Worm (Caenorhabditis elegans) whole organism, young adult: ENCODE results near the gene C37H5.5.

Experiments
- F52B5.7 ChIP-seq: sonication (generic microtip); optimal IDR thresholded peaks from 2 replicates; lab custom pipeline; 2016; ENCODE audit warnings: mild to moderate bottlenecking, missing genetic modification characterization, missing compliant biosample characterization
- Y53G8AR.9 ChIP-seq: fragments of 200-800 bp; sonication (Bioruptor generic); conservative IDR thresholded peaks from 2 replicates; pipeline ENCODE4 v1.3.6; 2022; ENCODE audit warnings: missing genetic modification reagents, missing genetic modification characterization, missing compliant biosample characterization
- ccch-3 ChIP-seq: fragments of 200-800 bp; sonication (Bioruptor generic); optimal IDR thresholded peaks from 2 replicates; lab custom pipeline; 2018; ENCODE audit warnings: mild to moderate bottlenecking, missing genetic modification characterization, missing compliant biosample characterization
- dpff-1 ChIP-seq: sonication (generic microtip); optimal IDR thresholded peaks from 2 replicates; lab custom pipeline; 2017; ENCODE audit warnings: mild to moderate bottlenecking, missing genetic modification characterization, missing compliant biosample characterization
- dpl-1 ChIP-seq: fragments of 150-350 bp; optimal IDR thresholded peaks from 2 replicates; lab custom pipeline; 2014; ENCODE audit warnings: missing biosample characterization, missing genetic modification reagents, missing genetic modification characterization
- him-1 ChIP-seq: sonication (generic microtip); optimal IDR thresholded peaks from 2 replicates; lab custom pipeline; 2016; ENCODE audit warnings: missing genotype, missing genetic modification reagents, missing genetic modification characterization, missing compliant biosample characterization
- lir-1 ChIP-seq: fragments of 200-800 bp; sonication (Bioruptor generic); conservative IDR thresholded peaks from 2 replicates; pipeline ENCODE4 v1.3.6; 2022; ENCODE audit warnings: missing genetic modification reagents, missing genetic modification characterization, missing compliant biosample characterization
- madf-6 ChIP-seq: fragments of 200-800 bp; sonication (Bioruptor generic); IDR thresholded peaks from 2 replicates; pipeline ENCODE4 v1.3.6; 2022; ENCODE audit warnings: missing genetic modification reagents, missing genetic modification characterization, missing compliant biosample characterization
- nhr-80 ChIP-seq: sonication (generic microtip); optimal IDR thresholded peaks from 2 replicates; lab custom pipeline; 2016; ENCODE audit warnings: missing genetic modification characterization, missing compliant biosample characterization
- nhr-90 ChIP-seq: sonication (generic microtip); optimal IDR thresholded peaks from 2 replicates; lab custom pipeline; 2016; ENCODE audit warnings: missing genotype, mild to moderate bottlenecking, missing genetic modification characterization, missing compliant biosample characterization
- sptf-2 ChIP-seq: fragments of 200-800 bp; sonication (Bioruptor generic); optimal IDR thresholded peaks from 2 replicates; lab custom pipeline; 2018; ENCODE audit warnings: mild to moderate bottlenecking, missing genetic modification characterization, missing compliant biosample characterization
- unc-62 ChIP-seq: fragments of 150-350 bp; optimal IDR thresholded peaks from 2 replicates; lab custom pipeline; 2014; ENCODE audit warnings: missing biosample characterization, missing genetic modification reagents, missing genetic modification characterization
- zfh-2 ChIP-seq: fragments of 200-800 bp; sonication (Bioruptor generic); conservative IDR thresholded peaks from 2 replicates; pipeline ENCODE4 v1.3.6; 2022; ENCODE audit warnings: missing genetic modification reagents, missing genetic modification characterization, missing compliant biosample characterization
- ztf-6 ChIP-seq: fragments of 200-800 bp; sonication (Bioruptor generic); IDR thresholded peaks from 2 replicates; pipeline ENCODE4 v1.3.6; 2022; ENCODE audit warnings: missing genetic modification reagents, missing genetic modification characterization, missing compliant biosample characterization

- TF ChIP-seq him-1 (tag; lab: Kevin White, UChicago) = no peak
- TF ChIP-seq zfh-2 (GFP tag; lab: Robert Waterston, UW) = no peak
- TF ChIP-seq nhr-90 = no peak
- no peak for TF ChIP-seq nhr-80 (tag; lab: Kevin White, UChicago)
- TF ChIP-seq dpl-1 = no peak
- TF ChIP-seq sptf-2 = no peak
- no peak for TF ChIP-seq unc-62 (GFP tag; lab: Kevin White, UChicago)
- TF ChIP-seq lir-1 = no peak
- TF ChIP-seq dpff-1 (tag; lab: Kevin White, UChicago) = no peak
- no peak for TF ChIP-seq ztf-6 (GFP tag; lab: Robert Waterston, UW)
- no peak for TF ChIP-seq madf-6 (GFP tag; lab: Robert Waterston, UW)
- TF ChIP-seq F52B5.7 (tag; lab: Kevin White, UChicago) = no peak
- TF ChIP-seq Y53G8AR.9 (GFP tag; lab: Robert Waterston, UW) = no peak
- no peak for TF ChIP-seq ccch-3 (GFP tag; lab: Kevin White, UChicago)
These were observed 33.4 kb downstream of the C37H5.5 start for ce11 chrV:4860525-4860924.
